Worm (Caenorhabditis elegans): ENCODE measurements around the gene bath-20.

DNA sequence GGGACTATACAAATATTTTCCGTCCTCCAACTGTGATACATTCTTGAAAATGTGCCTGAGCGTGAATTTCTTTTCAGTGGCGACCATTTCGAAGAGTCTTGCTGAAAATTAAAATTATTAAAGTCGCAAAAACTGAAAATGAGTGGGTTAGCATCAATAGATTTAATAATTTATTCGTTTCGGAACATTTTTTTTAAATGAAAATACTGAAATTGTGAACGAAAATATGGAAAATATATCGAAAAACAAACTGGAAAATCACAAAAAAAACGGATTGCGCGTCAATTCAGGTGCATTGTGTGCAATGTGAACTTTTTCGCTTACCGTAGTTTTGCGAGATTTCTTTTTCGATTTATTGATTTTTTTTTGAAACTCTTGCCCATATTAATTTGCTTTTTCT lies 10.5 kb downstream of the bath-20 start, which contains the start of gene bath-5:
- TF ChIP-seq ztf-23 (GFP tag; IDR thresholded peaks at IDR 0.05) (no peak), ref-1 (GFP tag; conservative IDR thresholded peaks at IDR 0.05) (no peak)
